Worm (Caenorhabditis elegans) whole organism, L3 larva: ENCODE measurements around the gene R08E3.1.

Experiments used
- ZK546.5 ChIP-seq: sonication (generic microtip); optimal IDR thresholded peaks from 2 replicates; lab custom pipeline; 2017; ENCODE audit warnings: missing biosample characterization, missing genetic modification characterization
- aly-2 ChIP-seq: fragments of 150-350 bp; optimal IDR thresholded peaks from 2 replicates; lab custom pipeline; 2014; ENCODE audit warnings: missing biosample characterization, missing genetic modification characterization
- fkh-2 ChIP-seq: fragments of 150-350 bp; optimal IDR thresholded peaks from 2 replicates; lab custom pipeline; 2014; ENCODE audit warnings: missing biosample characterization, missing genetic modification reagents, missing genetic modification characterization
- fos-1 ChIP-seq: fragments of 150-350 bp; optimal IDR thresholded peaks from 2 replicates; lab custom pipeline; 2014; ENCODE audit warnings: missing biosample characterization, missing genetic modification characterization
- nfya-1 ChIP-seq: sonication (generic microtip); optimal IDR thresholded peaks from 2 replicates; lab custom pipeline; 2017; ENCODE audit warnings: missing genetic modification characterization, mild to moderate bottlenecking, missing compliant biosample characterization, antibody characterized with exemption, moderate library complexity; ENCODE audit not compliant: insufficient read depth
- nhr-11 ChIP-seq: fragments of 150-350 bp; optimal IDR thresholded peaks from 2 replicates; lab custom pipeline; 2014; ENCODE audit warnings: missing biosample characterization, missing genetic modification characterization
- nhr-237 ChIP-seq: fragments of 150-350 bp; optimal IDR thresholded peaks from 2 replicates; lab custom pipeline; 2014; ENCODE audit warnings: missing biosample characterization, missing genetic modification characterization
- nhr-28 ChIP-seq: fragments of 150-350 bp; optimal IDR thresholded peaks from 2 replicates; lab custom pipeline; 2014; ENCODE audit warnings: missing biosample characterization, missing genetic modification characterization
- pha-4 ChIP-seq: fragments of 150-350 bp; optimal IDR thresholded peaks from 2 replicates; lab custom pipeline; 2014; ENCODE audit warnings: missing biosample characterization, missing genetic modification reagents, missing genetic modification characterization
- pqm-1 ChIP-seq: fragments of 150-350 bp; optimal IDR thresholded peaks from 2 replicates; lab custom pipeline; 2017; ENCODE audit warnings: missing biosample characterization, missing genetic modification characterization, inconsistent platforms
- tbx-2 ChIP-seq: sonication (generic microtip); optimal IDR thresholded peaks from 2 replicates; lab custom pipeline; 2016; ENCODE audit warnings: mild to moderate bottlenecking, missing genetic modification characterization, missing compliant biosample characterization

ce11 chrX:4876904-4877303 is 54.5 kb downstream of the R08E3.1 start, which contains the start of gene tsp-14:
- TF ChIP-seq fos-1 (tag; lab: Kevin White, UChicago) = no peak
- TF ChIP-seq fkh-2 (tag; lab: Kevin White, UChicago) = no peak
- no peak for TF ChIP-seq nhr-28 (tag; lab: Kevin White, UChicago)
- no peak for TF ChIP-seq ZK546.5
- no peak for TF ChIP-seq pha-4 (tag; lab: Kevin White, UChicago)
- no peak for TF ChIP-seq nhr-11 (tag; lab: Kevin White, UChicago)
- TF ChIP-seq aly-2 (tag; lab: Kevin White, UChicago) = no peak
- TF ChIP-seq nhr-237 (tag; lab: Kevin White, UChicago) = no peak
- no peak for TF ChIP-seq pqm-1 (tag; lab: Kevin White, UChicago)
- no peak for TF ChIP-seq nfya-1 (tag; lab: Kevin White, UChicago)
- no peak for TF ChIP-seq tbx-2
